Worm (Caenorhabditis elegans): ENCODE results near the gene pkd-2.
A peak's percentile ranks its signal among the peaks of the same experiment; 100 is the strongest.

Gene pkd-2

DNA sequence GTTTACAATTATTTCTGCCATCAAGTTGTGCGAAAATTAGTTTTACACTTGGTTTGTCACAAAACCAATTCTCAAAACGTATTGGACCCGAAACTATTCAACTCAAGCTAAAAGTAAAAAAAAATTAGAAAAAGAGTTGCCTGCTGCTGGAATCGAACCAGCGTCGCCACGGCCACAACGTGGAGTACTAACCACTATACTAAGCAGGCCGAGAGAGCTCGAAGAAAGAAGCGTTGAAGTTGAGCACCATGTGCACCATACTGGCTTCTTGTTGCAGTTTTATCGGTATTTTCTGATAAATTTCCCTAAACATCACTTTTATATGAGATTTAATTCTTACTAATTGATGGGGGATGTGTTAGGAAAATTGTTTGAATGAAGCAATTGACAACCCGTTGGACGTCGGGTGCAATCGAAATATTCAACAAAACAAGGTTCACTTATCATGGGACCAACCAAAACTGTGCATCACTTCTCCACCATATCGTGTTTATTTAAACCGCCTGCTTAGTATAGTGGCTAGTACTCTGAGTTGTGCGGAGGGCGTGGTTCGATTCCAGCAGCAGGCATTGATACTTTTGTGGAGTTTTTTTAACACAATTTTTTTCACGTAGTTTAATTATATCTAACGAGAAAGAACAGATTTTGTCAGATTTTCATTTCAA lies 47.1 kb downstream of the pkd-2 start (continued):
- TF ChIP-seq madf-9 (GFP tag; conservative IDR thresholded peaks at IDR 0.05), result 0 out of 2 replicates have a peak, but pooled peaks have one; percentile 8
- TF ChIP-seq spr-1 (tag; optimal IDR thresholded peaks at IDR 0.05), result no peak
- no peak for TF ChIP-seq ztf-7 (tag; optimal IDR thresholded peaks at IDR 0.05)
- TF ChIP-seq madf-5 (GFP tag; IDR thresholded peaks at IDR 0.05), result no peak
- TF ChIP-seq F26F4.8 (GFP tag; conservative IDR thresholded peaks at IDR 0.05), result no peak

DNA sequence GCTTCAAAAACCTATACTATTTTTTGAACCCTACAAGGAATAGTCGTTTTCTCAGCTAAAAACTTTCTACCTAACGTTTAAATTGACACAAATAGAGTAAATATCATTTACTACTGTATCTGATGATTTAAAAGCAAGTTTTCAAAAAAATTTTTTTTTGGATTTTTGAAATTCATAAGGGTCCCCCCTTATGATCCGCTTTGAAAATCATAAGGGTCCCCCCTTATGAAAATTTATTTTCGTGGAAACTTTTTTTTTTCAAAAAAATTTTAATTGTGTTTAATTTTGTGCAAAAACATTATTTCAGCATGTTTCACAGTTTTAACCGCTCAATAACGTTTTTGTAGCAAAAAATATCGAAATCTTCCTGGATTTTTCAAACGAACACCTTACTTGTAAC lies 50.7 kb downstream of the pkd-2 start:
- TF ChIP-seq snpc-1.2 (GFP tag; IDR thresholded peaks at IDR 0.05), result peak; percentile 72; the same call in 1 of the 2 replicates

DNA sequence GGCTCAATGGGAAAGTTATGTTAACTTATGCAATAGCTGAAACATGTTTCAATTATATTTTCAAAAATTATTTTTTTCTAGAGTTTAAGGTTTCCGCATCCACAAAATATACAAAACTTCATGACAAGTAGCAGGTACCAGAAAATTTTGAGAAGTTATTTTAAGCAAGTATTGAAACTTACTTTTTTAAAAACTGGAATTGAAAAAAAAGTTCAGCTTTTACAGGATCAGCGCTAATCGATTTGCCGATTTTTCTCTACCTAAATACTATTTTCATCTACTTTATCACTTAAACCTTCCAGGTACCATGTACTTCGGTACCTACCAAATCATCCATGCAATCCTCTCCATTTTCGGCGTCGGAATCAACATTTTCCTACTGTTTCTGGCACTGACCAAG lies 55.2 kb downstream of the pkd-2 start, which contains the start of gene srd-23:
TSS of gene srd-23 (plus strand) at position 301 of the 400 bp plus-strand sequence.
- TF ChIP-seq dmd-6 (GFP tag; IDR thresholded peaks at IDR 0.05), result no peak
- no peak for TF ChIP-seq set-16 (GFP tag; IDR thresholded peaks at IDR 0.05)
- TF ChIP-seq ztf-7 (tag; optimal IDR thresholded peaks at IDR 0.05), result no peak
- TF ChIP-seq arid-1 (GFP tag; conservative IDR thresholded peaks at IDR 0.05), result no peak
- no peak for TF ChIP-seq cey-2 (tag; optimal IDR thresholded peaks at IDR 0.05; ENCODE audit: borderline replicate concordance, insufficient read depth)
- no peak for TF ChIP-seq F49E8.2 (tag; optimal IDR thresholded peaks at IDR 0.05; ENCODE audit: borderline replicate concordance)
- no peak for TF ChIP-seq hmg-1.1 (GFP tag; IDR thresholded peaks at IDR 0.05)

Data from whole organism, L4 larva.